Fruit fly (Drosophila melanogaster) whole organism, wandering third instar larva: ENCODE data around the gene CG16903.

Experiments used
- Dfd ChIP-seq: fragments of >200 bp; optimal IDR thresholded peaks from 2 replicates; lab custom pipeline; 2017; ENCODE audit warnings: missing biosample characterization, missing genetic modification characterization
- Hr83 ChIP-seq: fragments of 200-300 bp; sonication (Bioruptor generic); optimal IDR thresholded peaks from 2 replicates; lab custom pipeline; 2016; ENCODE audit warnings: missing biosample characterization, mild to moderate bottlenecking, missing genetic modification characterization, moderate library complexity; ENCODE audit not compliant: poor library complexity, severe bottlenecking
- OdsH ChIP-seq: fragments of 200-800 bp; sonication (Bioruptor generic); optimal IDR thresholded peaks from 2 replicates; lab custom pipeline; 2016; ENCODE audit warnings: missing biosample characterization, mild to moderate bottlenecking, missing genetic modification characterization
- Rel ChIP-seq, 2 experiments: fragments of 200-800 bp; sonication (Bioruptor generic) in 1 of 2; optimal IDR thresholded peaks; 2 replicates in 1 of 2; 3 replicates in 1 of 2; lab custom pipeline; 2016 to 2019; ENCODE audit warnings: mild to moderate bottlenecking in 2 of 2, missing biosample characterization in 2 of 2, missing genetic modification characterization in 2 of 2, moderate library complexity in 1 of 2
- Vsx2 ChIP-seq: fragments of 200-300, 225-300 bp; sonication (Bioruptor generic); optimal IDR thresholded peaks from 2 replicates; lab custom pipeline; 2018; ENCODE audit warnings: missing biosample characterization, missing genetic modification characterization; ENCODE audit not compliant: partially characterized antibody
- br ChIP-seq: fragments of 200-800 bp; sonication (Bioruptor generic); optimal IDR thresholded peaks from 2 replicates; lab custom pipeline; 2016; ENCODE audit warnings: missing biosample characterization, missing genetic modification characterization
- ey ChIP-seq: fragments of 200-800 bp; sonication (Bioruptor generic); optimal IDR thresholded peaks from 2 replicates; lab custom pipeline; 2016; ENCODE audit warnings: missing biosample characterization, missing genetic modification characterization
- usp ChIP-seq: fragments of >200 bp; optimal IDR thresholded peaks from 2 replicates; lab custom pipeline; 2017; ENCODE audit warnings: missing biosample characterization, missing genetic modification characterization

CG16903 gene

dm6 chrX:2031308-2031707 lies 48.9 kb downstream of the CG16903 start:
- TF ChIP-seq ey (GFP tag; lab: Kevin White, UChicago) (no peak), Hr83 (no peak), br (GFP tag; lab: Kevin White, UChicago) (no peak), Vsx2 (GFP tag; lab: Kevin White, UChicago) (no peak), usp (GFP tag; lab: Kevin White, UChicago) (no peak), OdsH (GFP tag; lab: Kevin White, UChicago) (no peak), Dfd (GFP tag; lab: Kevin White, UChicago) (no peak), Rel (GFP tag; optimal IDR thresholded peaks at IDR 0.05; lab: Kevin White, UChicago) (no peak), Rel (tag; optimal IDR thresholded peaks at IDR 0.05; lab: Kevin White, UChicago) (no peak)
